Worm (Caenorhabditis elegans): ENCODE data around the gene eif-3.K.

The eif-3.K gene

DNA sequence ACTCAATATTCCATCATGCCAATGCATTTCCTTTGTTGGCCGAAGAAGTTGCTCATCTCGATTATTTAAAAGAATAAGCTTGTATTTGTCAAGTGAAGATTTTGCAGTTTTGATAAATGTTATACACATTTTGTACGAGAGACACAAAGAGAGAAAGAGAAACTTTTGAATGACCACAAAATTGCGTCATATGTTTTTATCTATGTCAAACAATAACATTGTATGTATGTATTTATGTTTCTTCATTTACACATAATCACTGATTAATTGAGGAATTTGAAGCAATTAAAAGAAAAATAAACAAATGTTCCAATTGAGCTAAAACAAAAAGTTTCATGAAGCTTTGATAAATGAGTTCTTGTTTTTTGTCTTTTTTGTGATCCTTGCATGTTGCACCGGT lies 9.4 kb downstream of the eif-3.K start, which contains the start of gene hrg-9:
Gene hrg-9, minus strand, starts transcription at position 152 of the 400 bp plus-strand sequence.
- TF ChIP-seq elt-2 (tag; optimal IDR thresholded peaks at IDR 0.05): peak; percentile 57
- TF ChIP-seq ceh-31 (tag; optimal IDR thresholded peaks at IDR 0.05): no peak

DNA sequence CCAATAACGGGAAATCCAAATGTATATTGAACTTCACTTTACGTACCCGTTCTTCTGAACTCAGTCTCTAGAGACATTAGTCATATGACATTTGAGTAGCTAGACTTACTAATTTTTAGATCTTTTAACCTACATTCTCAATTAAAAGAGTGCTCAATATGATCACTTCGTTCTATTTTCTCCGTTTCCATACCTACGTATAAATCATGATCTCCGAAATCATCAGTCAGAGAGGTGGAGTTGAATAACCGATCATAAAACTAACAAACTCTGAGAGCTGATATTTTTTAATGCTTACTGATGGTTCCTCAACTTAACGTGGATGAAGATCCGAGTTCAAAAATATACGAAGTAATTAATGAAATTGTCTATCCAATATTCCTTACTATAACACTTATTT lies 10.3 kb downstream of the eif-3.K start, which contains the start of gene srd-35:
Gene srd-35, plus strand, starts transcription at position 301 of the 400 bp plus-strand sequence.
- TF ChIP-seq fax-1 (tag; optimal IDR thresholded peaks at IDR 0.05): no peak
- TF ChIP-seq pha-4 (tag; optimal IDR thresholded peaks at IDR 0.05): no peak
- TF ChIP-seq ceh-2 (tag; optimal IDR thresholded peaks at IDR 0.05): no peak
- no peak for TF ChIP-seq npax-4 (tag; optimal IDR thresholded peaks at IDR 0.05)
- no peak for TF ChIP-seq sox-4 (tag; optimal IDR thresholded peaks at IDR 0.05)
- TF ChIP-seq Y22D7AL.16 (tag; optimal IDR thresholded peaks at IDR 0.05): no peak
- TF ChIP-seq lin-11 (tag; optimal IDR thresholded peaks at IDR 0.05): no peak
- no peak for TF ChIP-seq madf-2 (tag; optimal IDR thresholded peaks at IDR 0.05)
- no peak for TF ChIP-seq elt-2 (tag; optimal IDR thresholded peaks at IDR 0.05)

DNA sequence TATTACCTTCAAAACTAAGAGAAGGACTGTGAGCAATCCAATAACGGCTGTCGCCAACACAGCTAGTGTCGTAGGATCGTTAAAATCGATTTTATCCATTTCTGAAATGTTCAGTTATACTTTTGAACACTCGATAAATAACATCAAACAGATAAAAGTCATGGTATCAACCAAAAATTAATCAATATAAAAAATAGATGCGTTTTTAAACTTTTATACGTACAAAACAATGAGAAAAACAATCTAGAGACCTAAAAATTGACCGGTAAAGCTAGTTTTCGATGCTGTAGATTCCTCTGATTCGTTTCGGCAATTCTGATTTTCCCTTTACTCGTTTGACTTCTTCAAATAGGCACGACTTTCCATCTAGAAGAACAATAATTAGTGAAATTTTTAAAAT lies 13.3 kb downstream of the eif-3.K start, which contains the start of gene R186.3:
Gene R186.3, minus strand, starts transcription at position 101 of the 400 bp plus-strand sequence.
- TF ChIP-seq pha-4 (tag; optimal IDR thresholded peaks at IDR 0.05): no peak
- no peak for TF ChIP-seq ceh-14 (tag; optimal IDR thresholded peaks at IDR 0.05)
- TF ChIP-seq pqm-1 (tag; optimal IDR thresholded peaks at IDR 0.05): no peak
- TF ChIP-seq ceh-24 (tag; optimal IDR thresholded peaks at IDR 0.05): no peak
- TF ChIP-seq sdc-2 (tag; optimal IDR thresholded peaks at IDR 0.05): no peak
- no peak for TF ChIP-seq fax-1 (tag; optimal IDR thresholded peaks at IDR 0.05)
- TF ChIP-seq ceh-9 (tag; optimal IDR thresholded peaks at IDR 0.05): no peak

DNA sequence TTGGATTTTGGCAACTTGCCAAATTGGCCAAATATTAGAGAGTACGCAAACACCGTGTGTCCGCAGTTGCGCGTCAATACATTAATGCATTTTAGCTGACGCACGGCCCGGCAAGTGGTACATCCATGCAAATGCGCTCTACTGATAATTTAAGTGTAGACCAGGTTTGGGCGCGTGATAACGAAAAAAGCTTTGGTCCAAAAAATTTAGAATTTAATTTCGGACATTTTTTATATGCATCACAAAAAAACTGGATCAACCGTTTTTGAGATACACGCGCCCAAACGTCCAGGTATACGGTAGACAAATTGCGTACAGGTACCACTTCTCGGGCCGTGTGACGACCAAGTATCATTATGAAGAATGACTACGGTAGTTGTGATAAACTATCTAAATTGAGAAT lies 14.1 kb downstream of the eif-3.K start, which contains the start of gene R186.8:
Gene R186.8, minus strand, starts transcription at position 58 of the 403 bp plus-strand sequence.
- TF ChIP-seq ceh-31 (tag; optimal IDR thresholded peaks at IDR 0.05) (peak; percentile 19), ceh-34 (tag; optimal IDR thresholded peaks at IDR 0.05) (peak; percentile 0), unc-42 (tag; optimal IDR thresholded peaks at IDR 0.05) (peak; percentile 92), tbx-2 (tag; optimal IDR thresholded peaks at IDR 0.05) (peak; percentile 13), ref-2 (tag; optimal IDR thresholded peaks at IDR 0.05) (peak; percentile 45), ceh-18 (tag; optimal IDR thresholded peaks at IDR 0.05) (peak; percentile 24), nfya-1 (tag; optimal IDR thresholded peaks at IDR 0.05) (peak; percentile 10), elt-2 (tag; optimal IDR thresholded peaks at IDR 0.05) (peak; percentile 41)

DNA sequence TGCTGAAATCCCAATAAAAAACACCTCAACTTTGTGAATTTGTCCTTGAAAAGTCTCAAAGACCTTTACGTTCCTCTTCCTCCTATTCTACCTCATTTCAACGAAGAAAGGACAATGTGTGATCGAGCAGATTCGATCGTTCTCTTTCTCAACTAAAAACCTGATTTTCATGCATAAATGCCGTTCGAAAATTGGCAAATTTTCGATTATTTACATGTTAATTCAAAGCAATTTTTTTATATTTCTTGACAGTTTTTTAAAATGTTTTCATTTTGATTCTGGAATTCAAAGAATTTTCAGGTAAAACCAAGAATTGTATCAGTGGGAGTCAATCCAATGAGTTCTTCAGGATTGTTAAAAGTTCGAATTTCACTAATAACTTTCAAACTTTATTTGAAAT lies 14.8 kb downstream of the eif-3.K start, which contains the start of gene lin-46:
Gene lin-46, plus strand, starts transcription at position 301 of the 400 bp plus-strand sequence.
- no peak for TF ChIP-seq dve-1 (tag; optimal IDR thresholded peaks at IDR 0.05)

DNA sequence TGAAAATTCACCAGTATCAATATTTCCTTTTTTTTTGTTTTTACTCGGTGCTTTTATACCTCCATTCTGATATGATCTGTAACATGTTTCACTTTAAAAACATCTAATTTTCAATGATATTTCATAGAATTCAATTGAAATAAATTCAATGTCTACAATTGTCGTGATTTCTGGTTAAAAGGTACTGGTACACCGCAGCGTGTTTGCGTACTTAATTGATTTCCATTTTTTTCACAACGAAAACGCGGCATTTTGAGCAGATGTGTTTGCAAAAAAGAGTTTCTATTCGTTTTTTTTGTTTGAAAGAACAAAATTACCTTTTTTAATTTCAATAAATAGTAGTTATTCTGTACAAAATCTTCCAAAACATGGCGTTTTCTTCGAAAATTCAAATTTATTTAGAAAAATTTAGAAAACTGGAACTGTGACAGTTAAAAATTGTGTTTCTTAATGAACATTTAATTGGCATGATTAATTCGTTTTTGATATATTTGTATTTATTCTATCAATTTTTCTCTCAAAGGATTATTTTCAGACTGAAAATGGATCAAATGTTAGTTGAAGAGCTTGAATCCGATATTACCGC lies 16.9 kb downstream of the eif-3.K start, which contains the start of gene pnn-1:
Gene pnn-1, plus strand, starts transcription at position 536 of the 586 bp plus-strand sequence.
- peak; percentile 29 for TF ChIP-seq unc-42 (tag; optimal IDR thresholded peaks at IDR 0.05)
- TF ChIP-seq lin-11 (tag; optimal IDR thresholded peaks at IDR 0.05): no peak
- peak; percentile 68 for TF ChIP-seq ceh-48 (tag; optimal IDR thresholded peaks at IDR 0.05)

DNA sequence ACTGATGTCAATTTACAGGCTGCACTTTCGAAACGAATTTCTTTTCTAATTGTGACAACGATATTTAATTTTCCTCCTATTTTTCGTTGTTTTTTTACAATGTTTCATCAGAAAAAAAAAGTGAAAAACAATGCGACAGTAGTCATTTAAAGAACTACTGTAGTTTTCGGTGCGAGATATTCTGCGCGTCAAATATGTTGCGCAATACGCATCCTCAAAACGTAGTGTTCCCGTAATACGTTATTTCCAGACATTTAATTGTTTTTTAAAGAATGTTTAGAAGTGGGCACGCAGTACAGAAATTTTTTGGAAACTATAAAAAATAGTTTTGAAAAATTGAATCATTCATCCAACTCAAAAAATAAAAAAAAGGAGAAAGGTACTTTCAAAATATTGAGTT lies 20.2 kb downstream of the eif-3.K start:
- TF ChIP-seq lin-11 (tag; optimal IDR thresholded peaks at IDR 0.05): no peak
- no peak for TF ChIP-seq nfya-1 (tag; optimal IDR thresholded peaks at IDR 0.05)
- TF ChIP-seq ceh-2 (tag; optimal IDR thresholded peaks at IDR 0.05): no peak
- TF ChIP-seq ceh-48 (tag; optimal IDR thresholded peaks at IDR 0.05): no peak
- no peak for TF ChIP-seq zip-5 (tag; optimal IDR thresholded peaks at IDR 0.05)
- no peak for TF ChIP-seq T23F11.4 (GFP tag; optimal IDR thresholded peaks at IDR 0.05)
- no peak for TF ChIP-seq ceh-34 (tag; optimal IDR thresholded peaks at IDR 0.05)
- no peak for TF ChIP-seq che-1 (tag; optimal IDR thresholded peaks at IDR 0.05)
- no peak for TF ChIP-seq C08G9.2 (tag; optimal IDR thresholded peaks at IDR 0.05)
- TF ChIP-seq ref-2 (tag; optimal IDR thresholded peaks at IDR 0.05): no peak
- no peak for TF ChIP-seq pax-1 (tag; optimal IDR thresholded peaks at IDR 0.05)
- TF ChIP-seq pat-9 (tag; optimal IDR thresholded peaks at IDR 0.05): no peak
- TF ChIP-seq hlh-13 (GFP tag; optimal IDR thresholded peaks at IDR 0.05): no peak
- TF ChIP-seq ttx-3 (tag; optimal IDR thresholded peaks at IDR 0.05): no peak
- TF ChIP-seq gmeb-2 (tag; optimal IDR thresholded peaks at IDR 0.05): no peak
